Worm (Caenorhabditis elegans) whole organism, late embryonic: ENCODE data around the gene fbxa-196.

Experiments used
- C08G9.2 ChIP-seq: sonication (generic microtip); optimal IDR thresholded peaks from 2 replicates; lab custom pipeline; 2016; ENCODE audit warnings: mild to moderate bottlenecking, missing genetic modification characterization, moderate library complexity, missing compliant biosample characterization
- C38D4.7 ChIP-seq: fragments of 200-800 bp; sonication (Bioruptor generic); optimal IDR thresholded peaks from 2 replicates; lab custom pipeline; 2018; ENCODE audit warnings: mild to moderate bottlenecking, missing genetic modification characterization, moderate library complexity, missing compliant biosample characterization
- F13H6.1 ChIP-seq: sonication (generic microtip); optimal IDR thresholded peaks from 2 replicates; lab custom pipeline; 2016; ENCODE audit warnings: missing genetic modification characterization, missing compliant biosample characterization
- K09A11.1 ChIP-seq: sonication (generic microtip); optimal IDR thresholded peaks from 2 replicates; lab custom pipeline; 2017; ENCODE audit warnings: antibody characterized with exemption, mild to moderate bottlenecking, missing genetic modification characterization, missing compliant biosample characterization; ENCODE audit not compliant: insufficient read depth
- T23F11.4 ChIP-seq: fragments of 200-800 bp; sonication (Bioruptor generic); optimal IDR thresholded peaks from 2 replicates; lab custom pipeline; 2018; ENCODE audit warnings: mild to moderate bottlenecking, missing genetic modification characterization, missing compliant biosample characterization
- ahr-1 ChIP-seq: sonication (generic microtip); optimal IDR thresholded peaks from 2 replicates; lab custom pipeline; 2016; ENCODE audit warnings: missing genetic modification characterization, missing compliant biosample characterization
- ceh-14 ChIP-seq: sonication (generic microtip); optimal IDR thresholded peaks from 2 replicates; lab custom pipeline; 2016; ENCODE audit warnings: missing genotype, missing genetic modification characterization, missing compliant biosample characterization
- ceh-30 ChIP-seq: fragments of 150-350 bp; optimal IDR thresholded peaks from 2 replicates; lab custom pipeline; 2014; ENCODE audit warnings: missing biosample characterization, missing genetic modification characterization
- ceh-34 ChIP-seq: sonication (generic microtip); optimal IDR thresholded peaks from 2 replicates; lab custom pipeline; 2016; ENCODE audit warnings: mild to moderate bottlenecking, missing genetic modification characterization, missing compliant biosample characterization
- ceh-45 ChIP-seq: fragments of 200-800 bp; sonication (Bioruptor generic); IDR thresholded peaks from 2 replicates; pipeline ENCODE4 v1.3.6; 2022; ENCODE audit warnings: missing genetic modification reagents, missing genetic modification characterization, missing compliant biosample characterization
- ceh-48 ChIP-seq: sonication (generic microtip); optimal IDR thresholded peaks from 2 replicates; lab custom pipeline; 2016; ENCODE audit warnings: missing genetic modification characterization, inconsistent platforms, missing compliant biosample characterization
- elt-2 ChIP-seq: sonication (generic microtip); optimal IDR thresholded peaks from 2 replicates; lab custom pipeline; 2016; ENCODE audit warnings: missing genetic modification reagents, missing genetic modification characterization, missing compliant biosample characterization
- elt-4 ChIP-seq: sonication (generic microtip); optimal IDR thresholded peaks from 2 replicates; lab custom pipeline; 2016; ENCODE audit warnings: missing genetic modification characterization, missing compliant biosample characterization
- eyg-1 ChIP-seq: sonication (generic microtip); optimal IDR thresholded peaks from 2 replicates; lab custom pipeline; 2016; ENCODE audit warnings: missing genotype, missing genetic modification characterization, missing compliant biosample characterization
- fax-1 ChIP-seq: sonication (generic microtip); optimal IDR thresholded peaks from 2 replicates; lab custom pipeline; 2016; ENCODE audit warnings: missing genotype, missing genetic modification characterization, missing compliant biosample characterization
- fkh-10 ChIP-seq: fragments of 150-350 bp; optimal IDR thresholded peaks from 2 replicates; lab custom pipeline; 2014; ENCODE audit warnings: missing biosample characterization, missing genetic modification reagents, missing genetic modification characterization
- hlh-13 ChIP-seq: fragments of 200-800 bp; sonication (Bioruptor generic); optimal IDR thresholded peaks from 2 replicates; lab custom pipeline; 2018; ENCODE audit warnings: mild to moderate bottlenecking, missing genetic modification characterization, missing compliant biosample characterization
- hlh-15 ChIP-seq: sonication (generic microtip); optimal IDR thresholded peaks from 2 replicates; lab custom pipeline; 2016; ENCODE audit warnings: missing genetic modification characterization, missing compliant biosample characterization
- hlh-30 ChIP-seq: sonication (generic microtip); optimal IDR thresholded peaks from 2 replicates; lab custom pipeline; 2017; ENCODE audit warnings: antibody characterized with exemption, missing genetic modification characterization, missing compliant biosample characterization; ENCODE audit not compliant: insufficient read depth
- hlh-6 ChIP-seq: sonication (generic microtip); optimal IDR thresholded peaks from 2 replicates; lab custom pipeline; 2016; ENCODE audit warnings: missing genotype, missing genetic modification characterization, missing compliant biosample characterization
- lin-11 ChIP-seq: fragments of 200-800 bp; sonication (Bioruptor generic); optimal IDR thresholded peaks from 2 replicates; lab custom pipeline; 2018; ENCODE audit warnings: mild to moderate bottlenecking, missing genetic modification characterization, missing compliant biosample characterization
- nfya-1 ChIP-seq: sonication (generic microtip); optimal IDR thresholded peaks from 2 replicates; lab custom pipeline; 2017; ENCODE audit warnings: missing genetic modification characterization, mild to moderate bottlenecking, missing compliant biosample characterization, antibody characterized with exemption, moderate library complexity
- nhr-11 ChIP-seq: fragments of 150-350 bp; optimal IDR thresholded peaks from 2 replicates; lab custom pipeline; 2014; ENCODE audit warnings: missing biosample characterization, missing genetic modification characterization
- nhr-232 ChIP-seq: sonication (generic microtip); optimal IDR thresholded peaks from 2 replicates; lab custom pipeline; 2016; ENCODE audit warnings: missing genetic modification characterization, missing compliant biosample characterization
- npax-4 ChIP-seq: sonication (generic microtip); optimal IDR thresholded peaks from 2 replicates; lab custom pipeline; 2016; ENCODE audit warnings: missing genetic modification characterization, missing compliant biosample characterization
- pax-1 ChIP-seq: fragments of 150-350 bp; optimal IDR thresholded peaks from 2 replicates; lab custom pipeline; 2014; ENCODE audit warnings: missing biosample characterization, missing genetic modification characterization
- pqm-1 ChIP-seq: sonication (generic microtip); optimal IDR thresholded peaks from 2 replicates; lab custom pipeline; 2016; ENCODE audit warnings: missing genetic modification characterization, missing compliant biosample characterization
- pros-1 ChIP-seq: fragments of 150-350 bp; optimal IDR thresholded peaks from 2 replicates; lab custom pipeline; 2014; ENCODE audit warnings: missing biosample characterization, missing genetic modification reagents, missing genetic modification characterization
- ref-2 ChIP-seq: sonication (generic microtip); optimal IDR thresholded peaks from 2 replicates; lab custom pipeline; 2016; ENCODE audit warnings: missing genetic modification characterization, missing compliant biosample characterization
- rnt-1 ChIP-seq: sonication (generic microtip); optimal IDR thresholded peaks from 2 replicates; lab custom pipeline; 2016; ENCODE audit warnings: missing genetic modification characterization, missing compliant biosample characterization
- tbx-2 ChIP-seq: sonication (generic microtip); optimal IDR thresholded peaks from 2 replicates; lab custom pipeline; 2016; ENCODE audit warnings: missing genetic modification characterization, missing compliant biosample characterization
- tbx-7 ChIP-seq: sonication (generic microtip); optimal IDR thresholded peaks from 2 replicates; lab custom pipeline; 2016; ENCODE audit warnings: missing genotype, missing genetic modification characterization, missing compliant biosample characterization
- unc-3 ChIP-seq, 2 experiments: fragments of 200-800 bp in 1 of 2; sonication (Bioruptor generic) in 1 of 2; sonication (generic microtip) in 1 of 2; conservative IDR thresholded peaks in 1 of 2; optimal IDR thresholded peaks in 1 of 2; 2 replicates each; pipeline versions ENCODE4 v1.3.6 to Lab custom; 2016 to 2022; ENCODE audit warnings: missing compliant biosample characterization in 2 of 2, missing genetic modification characterization in 2 of 2, missing genetic modification reagents in 1 of 2
- unc-42 ChIP-seq: sonication (generic microtip); optimal IDR thresholded peaks from 2 replicates; lab custom pipeline; 2016; ENCODE audit warnings: missing genotype, missing genetic modification characterization, missing compliant biosample characterization
- unc-55 ChIP-seq: sonication (generic microtip); optimal IDR thresholded peaks from 2 replicates; lab custom pipeline; 2017; ENCODE audit warnings: missing biosample characterization, missing genetic modification reagents, missing genetic modification characterization
- zip-5 ChIP-seq: sonication (generic microtip); optimal IDR thresholded peaks from 2 replicates; lab custom pipeline; 2016; ENCODE audit warnings: missing genetic modification characterization, missing compliant biosample characterization

The fbxa-196 gene

DNA sequence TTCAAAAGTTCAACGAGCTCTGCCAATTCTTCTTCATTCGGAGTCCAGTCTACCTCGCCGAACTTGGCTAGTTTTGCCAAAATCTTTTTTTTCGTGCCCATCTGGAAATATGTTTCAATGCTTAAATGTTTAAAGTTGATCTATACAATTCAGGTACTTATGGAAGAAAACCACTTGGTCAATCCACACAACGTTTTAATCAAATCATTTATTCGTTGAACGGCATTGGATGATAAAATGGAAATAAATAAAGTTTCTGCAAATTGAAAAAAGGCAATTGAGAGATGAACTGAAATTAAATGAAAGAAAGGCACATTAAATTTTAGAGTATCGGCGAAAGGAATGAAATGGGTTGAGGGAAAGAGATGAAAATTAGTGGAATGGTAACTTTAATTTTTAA, 24.4 kb upstream of the fbxa-196 start, which contains the start of gene urb-1:
urb-1 (minus strand) TSS at position 101 of the 400 bp plus-strand sequence.
- no peak for TF ChIP-seq nhr-232 (tag; lab: Kevin White, UChicago)

DNA sequence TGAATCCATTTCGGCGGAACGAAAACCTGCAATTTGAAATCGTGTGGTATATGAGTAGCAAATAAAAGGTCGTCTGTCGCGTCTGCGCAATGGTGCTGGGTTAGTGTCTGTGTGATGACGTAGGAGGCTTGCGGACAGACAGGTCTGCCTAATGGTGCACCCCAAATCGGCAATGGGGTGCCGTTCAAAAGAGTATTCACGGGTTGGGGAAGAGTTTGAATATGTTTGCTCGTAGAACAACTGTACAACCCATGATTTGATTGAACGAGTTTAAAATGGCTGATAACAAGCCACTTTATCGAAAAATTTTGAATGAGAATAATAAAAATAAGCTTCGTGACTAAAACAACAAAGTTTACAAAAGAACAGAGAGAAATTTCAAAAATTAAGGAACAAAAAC, 22.5 kb upstream of the fbxa-196 start, which contains the start of gene T05H4.11:
T05H4.11 (minus strand) TSS at position 335 of the 400 bp plus-strand sequence.
- no peak for TF ChIP-seq tbx-7 (tag; lab: Kevin White, UChicago)
- TF ChIP-seq hlh-15 (tag; lab: Kevin White, UChicago), result no peak
- TF ChIP-seq unc-55, result no peak
- TF ChIP-seq, all 69 proteins: peak for 0

DNA sequence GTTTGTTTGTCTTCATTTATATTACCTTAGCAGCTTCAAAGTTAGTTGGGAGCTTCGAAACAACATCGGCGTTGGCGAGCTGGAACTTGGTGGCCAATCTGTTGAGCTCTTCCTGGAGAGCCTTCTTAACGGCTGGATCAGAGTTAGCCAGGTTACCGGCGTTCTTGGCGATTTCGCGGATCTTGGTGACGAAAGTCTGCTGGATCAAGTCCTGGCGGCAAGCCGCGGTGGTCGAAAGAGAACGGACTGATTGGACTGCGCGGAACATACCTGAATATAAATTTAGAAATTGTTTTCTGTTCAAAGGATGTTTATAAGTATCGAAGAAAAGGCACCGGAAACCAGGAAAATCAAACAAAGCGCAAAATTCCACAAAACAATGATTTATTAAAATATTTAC, 21.6 kb upstream of the fbxa-196 start, which contains the start of gene atp-4:
atp-4 (minus strand) TSS at position 270 of the 400 bp plus-strand sequence.
- TF ChIP-seq T23F11.4 (GFP tag; lab: Kevin White, UChicago), result no peak
- TF ChIP-seq, all 69 proteins: peak for 0

DNA sequence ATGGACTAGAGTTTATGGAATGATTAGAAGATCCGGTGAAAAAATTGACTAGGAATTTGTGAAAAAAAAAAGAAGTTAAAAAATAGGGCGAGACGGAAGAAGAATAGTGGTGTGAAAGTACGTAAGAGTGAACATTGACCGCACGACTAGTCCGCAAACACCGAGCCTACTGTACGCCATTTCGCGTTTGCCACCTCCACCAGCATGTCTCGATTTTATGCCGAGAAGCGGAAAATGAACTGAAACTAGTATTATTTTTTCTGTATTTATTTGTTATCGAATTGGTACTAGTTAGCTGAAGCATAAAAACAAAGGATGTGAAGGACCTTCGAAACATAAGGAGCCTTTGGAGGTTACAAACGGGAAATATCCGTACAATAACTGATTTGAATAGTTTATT, 21.0 kb upstream of the fbxa-196 start:
- no peak for TF ChIP-seq pax-1
- TF ChIP-seq rnt-1 (tag; lab: Kevin White, UChicago), result peak; percentile 67
- peak; percentile 26 for TF ChIP-seq nfya-1
- peak; percentile 27 for TF ChIP-seq K09A11.1 (tag; lab: Kevin White, UChicago)
- peak; percentile 18 for TF ChIP-seq tbx-2
- peak; percentile 33 for TF ChIP-seq ceh-30 (tag; lab: Kevin White, UChicago)
- no peak for TF ChIP-seq fkh-10 (GFP tag; lab: Kevin White, UChicago)

DNA sequence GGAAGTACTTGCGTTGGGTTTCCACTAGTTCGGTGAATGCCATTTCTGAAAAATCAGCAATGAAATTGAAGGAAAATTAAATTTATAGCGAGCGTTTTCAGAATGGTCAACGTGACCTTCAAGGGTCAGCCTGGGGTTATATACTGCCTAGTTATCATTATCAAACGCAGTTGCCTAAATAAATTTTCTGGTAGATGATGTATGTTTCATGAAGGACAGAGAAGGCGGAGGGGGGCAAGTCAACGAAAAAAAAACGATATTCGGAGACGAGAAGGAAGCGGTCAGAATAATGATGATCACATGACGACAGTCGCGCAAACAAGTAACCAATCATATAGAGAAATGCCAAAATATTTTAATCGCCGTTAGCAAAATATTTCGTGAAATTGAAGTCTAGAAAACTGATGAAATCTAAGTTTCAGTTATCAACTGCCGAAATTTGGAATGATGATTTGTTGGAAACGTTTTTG, 18.6 kb upstream of the fbxa-196 start, which contains the start of gene alh-4:
alh-4 (minus strand) TSS at position 51 of the 470 bp plus-strand sequence.
- TF ChIP-seq elt-4 (tag; lab: Kevin White, UChicago), result no peak
- TF ChIP-seq hlh-30, result peak; percentile 6

DNA sequence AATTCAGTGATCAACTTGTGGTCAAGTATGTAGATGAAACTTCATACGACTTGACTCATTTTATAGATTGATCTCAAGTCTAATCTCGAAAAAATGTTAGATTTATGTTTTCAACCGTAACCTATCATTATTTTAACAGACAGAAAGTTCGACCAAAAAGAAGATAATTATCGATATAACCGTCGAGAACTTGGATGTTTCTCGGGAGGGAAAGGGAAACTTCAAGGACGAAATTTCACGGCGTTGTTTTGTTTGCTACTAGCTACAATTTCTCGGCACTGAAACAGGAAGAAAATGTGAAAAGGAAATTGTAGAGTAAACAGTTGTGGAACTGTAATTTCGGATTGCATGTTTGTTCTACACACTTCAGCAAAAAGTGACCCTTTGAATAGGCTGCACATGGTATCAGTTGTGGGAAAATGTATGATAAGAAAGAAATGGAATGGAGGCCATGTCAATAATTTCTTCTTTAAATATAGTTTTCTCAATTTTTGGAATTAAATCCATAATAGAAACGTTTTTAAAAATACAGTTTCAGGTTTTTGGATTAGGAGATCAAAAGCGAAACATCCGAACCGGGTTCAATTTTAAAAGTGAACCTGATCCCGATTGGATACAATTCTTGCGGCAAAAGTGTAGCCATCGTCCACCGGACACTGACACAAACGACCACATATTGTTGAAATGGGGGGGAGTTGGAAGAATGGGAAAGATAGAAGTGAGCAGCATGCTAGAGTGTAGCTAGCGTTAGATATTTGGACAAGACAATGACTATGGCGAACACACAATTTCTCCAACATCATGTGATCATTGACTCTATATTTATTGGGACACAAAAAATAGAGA, 17.7 kb upstream of the fbxa-196 start:
- TF ChIP-seq hlh-30, result peak; percentile 4
- TF ChIP-seq C38D4.7 (GFP tag; lab: Kevin White, UChicago), result no peak
- peak; percentile 46 for TF ChIP-seq elt-2 (tag; lab: Kevin White, UChicago)
- TF ChIP-seq fkh-10 (GFP tag; lab: Kevin White, UChicago), result no peak

DNA sequence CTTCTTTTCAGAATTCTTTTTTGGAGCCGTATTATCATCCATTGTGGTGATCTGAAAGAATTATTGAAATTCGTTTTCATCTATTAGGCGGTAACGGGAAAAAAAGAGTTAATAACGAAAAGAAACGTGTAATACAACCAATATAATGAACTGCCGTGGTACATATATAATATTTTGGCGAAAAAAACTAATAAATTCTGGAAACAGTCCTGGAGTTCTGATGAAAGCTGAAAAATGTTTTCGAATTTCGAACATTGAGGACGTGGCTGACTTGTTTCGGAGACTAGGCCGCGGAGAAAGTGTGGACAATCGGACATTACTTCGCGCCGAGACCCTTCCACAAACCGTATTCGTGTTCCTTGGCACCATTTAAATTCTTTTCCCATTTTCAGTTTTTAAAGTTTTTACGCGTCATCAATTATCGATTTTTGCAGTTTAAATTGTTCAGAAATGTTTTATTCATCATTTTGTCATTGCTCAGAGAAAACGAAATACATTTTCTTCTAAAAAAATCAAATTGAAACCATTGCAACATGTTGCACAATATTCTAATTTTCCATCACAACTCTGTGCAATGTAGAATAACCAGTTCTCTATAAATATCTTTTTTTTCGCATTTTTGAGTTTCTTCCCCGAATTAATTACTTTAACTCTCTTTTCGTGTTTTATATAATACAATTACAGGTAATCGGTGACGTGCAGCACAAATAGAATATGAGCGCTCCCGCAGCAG, 14.8 kb upstream of the fbxa-196 start, which contains the start of the genes gad-1 and erfa-1:
gad-1 (minus strand) TSS at position 51 of the 733 bp plus-strand sequence.
erfa-1 (plus strand) TSS at position 683 of the 733 bp plus-strand sequence.
- TF ChIP-seq C38D4.7 (GFP tag; lab: Kevin White, UChicago) (no peak), ref-2 (tag; lab: Kevin White, UChicago) (peak; percentile 7), nhr-11 (no peak), unc-42 (tag; lab: Kevin White, UChicago) (peak; percentile 35), ceh-48 (tag; lab: Kevin White, UChicago) (no peak), ceh-34 (tag; lab: Kevin White, UChicago) (no peak), C08G9.2 (tag; lab: Kevin White, UChicago) (peak; percentile 80), pros-1 (tag; lab: Kevin White, UChicago) (no peak), eyg-1 (tag; lab: Kevin White, UChicago) (no peak), T23F11.4 (GFP tag; lab: Kevin White, UChicago) (no peak), unc-55 (no peak), hlh-13 (no peak), zip-5 (tag; lab: Kevin White, UChicago) (no peak), ahr-1 (tag; lab: Kevin White, UChicago) (no peak), ceh-45 (GFP tag; lab: Robert Waterston, UW) (no peak), lin-11 (tag; lab: Kevin White, UChicago) (no peak), pqm-1 (tag; lab: Kevin White, UChicago) (no peak), unc-3 (GFP tag; conservative IDR thresholded peaks at IDR 0.05; lab: Robert Waterston, UW) (no peak), unc-3 (tag; optimal IDR thresholded peaks at IDR 0.05; lab: Kevin White, UChicago) (no peak), fax-1 (tag; lab: Kevin White, UChicago) (no peak), F13H6.1 (no peak), npax-4 (tag; lab: Kevin White, UChicago) (no peak), ceh-14 (tag; lab: Kevin White, UChicago) (no peak), hlh-6 (tag; lab: Kevin White, UChicago) (no peak)
